Fruit fly (Drosophila melanogaster): ENCODE results near the gene CG7382.

Gene CG7382

DNA sequence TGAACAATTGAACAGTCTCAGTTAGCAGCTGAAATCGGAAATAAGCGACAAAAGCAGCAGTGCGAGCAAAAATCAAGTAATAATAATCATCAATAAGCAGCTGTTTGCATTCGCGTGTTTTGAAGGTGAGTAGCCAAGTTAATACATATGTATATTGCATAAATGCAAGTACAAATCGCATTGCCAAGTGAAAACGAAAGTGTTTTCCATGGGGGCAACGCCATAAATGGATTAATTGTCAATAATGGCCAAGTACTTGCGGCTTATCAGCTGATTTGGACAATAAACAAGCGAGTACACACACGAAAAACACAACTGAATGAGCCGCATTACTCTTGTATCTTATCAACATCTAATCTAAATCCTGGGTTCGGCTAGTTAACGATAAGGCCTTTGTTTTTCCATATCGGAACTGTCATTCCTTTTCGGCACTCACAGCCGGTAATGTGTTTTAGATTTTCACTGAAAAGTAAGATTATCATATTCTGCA, 27.6 kb upstream of the CG7382 start:
- TF ChIP-seq psq (GFP tag; optimal IDR thresholded peaks at IDR 0.05) (no peak), rgr (GFP tag; optimal IDR thresholded peaks at IDR 0.05) (peak; percentile 67), pan (optimal IDR thresholded peaks at IDR 0.05) (no peak), brk (GFP tag; optimal IDR thresholded peaks at IDR 0.05) (no peak), Jra (GFP tag; optimal IDR thresholded peaks at IDR 0.05) (no peak), Sp1 (GFP tag; optimal IDR thresholded peaks at IDR 0.05) (no peak), usp (GFP tag; optimal IDR thresholded peaks at IDR 0.05) (no peak), tai (GFP tag; optimal IDR thresholded peaks at IDR 0.05) (no peak), Dif (GFP tag; optimal IDR thresholded peaks at IDR 0.05; ENCODE audit: partially characterized antibody) (peak; percentile 13)

dm6 chr2L:5546518-5547287, 27.0 kb upstream of the CG7382 start, which contains the start of gene Oscillin:
TSS of gene Oscillin (plus strand) at chr2L:5547086.
- TF ChIP-seq Hnf4 (GFP tag; optimal IDR thresholded peaks at IDR 0.05) (peak; percentile 14), sv (GFP tag; optimal IDR thresholded peaks at IDR 0.05) (peak; percentile 78), Rel (GFP tag; optimal IDR thresholded peaks at IDR 0.05) (no peak), Rel (tag; optimal IDR thresholded peaks at IDR 0.05) (no peak), GATAd (GFP tag; optimal IDR thresholded peaks at IDR 0.05) (no peak), woc (GFP tag; optimal IDR thresholded peaks at IDR 0.05) (peak; percentile 71), N (GFP tag; optimal IDR thresholded peaks at IDR 0.05) (no peak), rgr (GFP tag; optimal IDR thresholded peaks at IDR 0.05) (peak; percentile 31), Dif (GFP tag; optimal IDR thresholded peaks at IDR 0.05; ENCODE audit: partially characterized antibody) (no peak), dmrt93B (GFP tag; optimal IDR thresholded peaks at IDR 0.05) (peak; percentile 61), foxo (GFP tag; optimal IDR thresholded peaks at IDR 0.05) (peak in 1 of 2 experiments; percentile 70), lola (GFP tag; optimal IDR thresholded peaks at IDR 0.05) (no peak), OdsH (GFP tag; optimal IDR thresholded peaks at IDR 0.05) (peak; percentile 20), CrebA (GFP tag; optimal IDR thresholded peaks at IDR 0.05; ENCODE audit: borderline replicate concordance) (no peak), HLH106 (tag; optimal IDR thresholded peaks at IDR 0.05) (peak; percentile 76), Mio (GFP tag; optimal IDR thresholded peaks at IDR 0.05) (no peak), Vsx2 (GFP tag; optimal IDR thresholded peaks at IDR 0.05; ENCODE audit: partially characterized antibody) (peak; percentile 56), br (GFP tag; optimal IDR thresholded peaks at IDR 0.05) (peak; percentile 26), Jra (GFP tag; optimal IDR thresholded peaks at IDR 0.05) (no peak), Sp1 (GFP tag; optimal IDR thresholded peaks at IDR 0.05) (no peak), ey (GFP tag; optimal IDR thresholded peaks at IDR 0.05) (peak; percentile 28), Hr78 (GFP tag; optimal IDR thresholded peaks at IDR 0.05) (no peak), Hr83 (GFP tag; optimal IDR thresholded peaks at IDR 0.05; ENCODE audit: poor library complexity, severe bottlenecking) (no peak), h (GFP tag; optimal IDR thresholded peaks at IDR 0.05) (peak; percentile 72), tai (GFP tag; optimal IDR thresholded peaks at IDR 0.05) (no peak), usp (GFP tag; optimal IDR thresholded peaks at IDR 0.05) (no peak), sage (GFP tag; optimal IDR thresholded peaks at IDR 0.05) (peak; percentile 12), psq (GFP tag; optimal IDR thresholded peaks at IDR 0.05) (peak; percentile 90), brk (GFP tag; optimal IDR thresholded peaks at IDR 0.05) (peak; percentile 61), Dfd (GFP tag; optimal IDR thresholded peaks at IDR 0.05) (no peak), Abd-B (GFP tag; optimal IDR thresholded peaks at IDR 0.05) (no peak), fru (GFP tag; optimal IDR thresholded peaks at IDR 0.05) (peak; percentile 48), CG9705 (GFP tag; optimal IDR thresholded peaks at IDR 0.05) (peak; percentile 3), dl (GFP tag; optimal IDR thresholded peaks at IDR 0.05; ENCODE audit: insufficient read depth in 1 of 2, partially characterized antibody in 2 of 2) (peak in 1 of 2 experiments; percentile 18), dsf (GFP tag; optimal IDR thresholded peaks at IDR 0.05; ENCODE audit: borderline replicate concordance) (no peak), CG32264 (GFP tag; optimal IDR thresholded peaks at IDR 0.05) (no peak), pan (optimal IDR thresholded peaks at IDR 0.05) (no peak), Myc (optimal IDR thresholded peaks at IDR 0.05) (no peak), jim (GFP tag; optimal IDR thresholded peaks at IDR 0.05) (no peak)

Measured in whole organism, wandering third instar larva.